Fruit fly (Drosophila melanogaster): ENCODE measurements around the gene Alg12.

dm6 chr3R:9743995-9744394, 12.3 kb upstream of the Alg12 start:
- TF ChIP-seq CG14655 (GFP tag; optimal IDR thresholded peaks at IDR 0.05), result no peak
- no peak for TF ChIP-seq CG10348 (GFP tag; IDR thresholded peaks at IDR 0.05)
- TF ChIP-seq CG13204 (GFP tag; optimal IDR thresholded peaks at IDR 0.05), result no peak
- no peak for TF ChIP-seq Snoo (tag; optimal IDR thresholded peaks at IDR 0.05)
- TF ChIP-seq rn (GFP tag; IDR thresholded peaks at IDR 0.05), result no peak
- no peak for TF ChIP-seq Pif1B (GFP tag; optimal IDR thresholded peaks at IDR 0.05)
- TF ChIP-seq CG8159 (tag; optimal IDR thresholded peaks at IDR 0.05), result no peak
- TF ChIP-seq CG34367 (tag; optimal IDR thresholded peaks at IDR 0.05), result no peak
- TF ChIP-seq Ets98B (GFP tag; IDR thresholded peaks at IDR 0.05), result no peak
- TF ChIP-seq Pif1A (GFP tag; optimal IDR thresholded peaks at IDR 0.05), result no peak
- TF ChIP-seq gl (tag; optimal IDR thresholded peaks at IDR 0.05), result no peak
- TF ChIP-seq EcR (GFP tag; optimal IDR thresholded peaks at IDR 0.05), result no peak

Measured in whole organism, pupa.